Worm (Caenorhabditis elegans) whole organism, L4 larva: ENCODE results near the gene str-129.

ENCODE experiments used
- R02D3.7 ChIP-seq: fragments of 150-350 bp; sonication (generic microtip); optimal IDR thresholded peaks from 3 replicates; lab custom pipeline; 2014; ENCODE audit warnings: missing biosample characterization, missing genetic modification characterization
- ztf-11 ChIP-seq: fragments of 150-350 bp; optimal IDR thresholded peaks from 2 replicates; lab custom pipeline; 2014; ENCODE audit warnings: missing biosample characterization, missing genetic modification characterization

DNA sequence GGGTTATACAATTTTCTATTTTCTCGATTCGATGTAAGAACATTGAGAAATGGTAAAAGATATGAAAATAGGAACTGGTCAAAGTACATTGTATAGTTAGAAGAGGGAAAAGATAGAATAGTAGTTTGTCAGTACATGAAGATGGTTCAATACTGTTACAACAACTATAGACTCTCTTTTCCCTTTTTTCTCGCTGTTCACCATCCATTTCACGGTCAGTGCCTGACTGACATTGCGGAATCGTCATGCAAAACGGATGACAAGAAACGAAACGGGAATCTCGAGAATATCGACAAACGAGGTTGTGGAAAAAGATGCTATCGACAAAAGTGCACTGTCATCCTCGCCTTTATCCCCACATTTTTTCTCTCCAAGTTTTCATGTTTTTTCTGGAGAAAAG lies 48.6 kb downstream of the str-129 start:
- no peak for TF ChIP-seq ztf-11 (tag; lab: Kevin White, UChicago)
- TF ChIP-seq R02D3.7 (tag; lab: Kevin White, UChicago) = no peak
